Worm (Caenorhabditis elegans) whole organism, L4 larva: Measurements from ENCODE around the gene F40F9.10.

ENCODE experiments used
- aly-2 ChIP-seq: sonication (generic microtip); optimal IDR thresholded peaks from 2 replicates; lab custom pipeline; 2018; ENCODE audit warnings: missing biosample characterization, missing genetic modification characterization
- nhr-11 ChIP-seq: fragments of 150-350 bp; optimal IDR thresholded peaks from 2 replicates; lab custom pipeline; 2014; ENCODE audit warnings: missing biosample characterization, missing genetic modification characterization
- ztf-11 ChIP-seq: fragments of 150-350 bp; optimal IDR thresholded peaks from 2 replicates; lab custom pipeline; 2014; ENCODE audit warnings: missing biosample characterization, missing genetic modification characterization

- no peak for TF ChIP-seq ztf-11 (tag; lab: Kevin White, UChicago)
- TF ChIP-seq aly-2: no peak
- no peak for TF ChIP-seq nhr-11 (tag; lab: Kevin White, UChicago)
Observed at ce11 chrV:9755725-9756124, 42.3 kb upstream of the F40F9.10 start, which contains the start of gene F58E6.8.
